Worm (Caenorhabditis elegans): ENCODE results near the gene B0554.1.

- TF ChIP-seq ZK546.5 (tag; optimal IDR thresholded peaks at IDR 0.05) (no peak), aly-2 (tag; optimal IDR thresholded peaks at IDR 0.05) (no peak), elt-3 (tag; optimal IDR thresholded peaks at IDR 0.05) (no peak), ama-1 (optimal IDR thresholded peaks at IDR 0.05) (no peak), lsy-2 (tag; optimal IDR thresholded peaks at IDR 0.05) (no peak), nhr-11 (tag; optimal IDR thresholded peaks at IDR 0.05) (no peak), nhr-6 (tag; optimal IDR thresholded peaks at IDR 0.05) (no peak), elt-1 (tag; optimal IDR thresholded peaks at IDR 0.05) (no peak), snpc-4 (tag; optimal IDR thresholded peaks at IDR 0.05) (no peak), blmp-1 (tag; optimal IDR thresholded peaks at IDR 0.05; ENCODE audit: insufficient read depth) (no peak), ceh-16 (tag; optimal IDR thresholded peaks at IDR 0.05) (no peak)
These were observed 48.5 kb downstream of the B0554.1 start, which contains the start of gene nhr-211 for ce11 chrV:486684-487083.

Measured in whole organism, L2 larva.